Worm (Caenorhabditis elegans) whole organism, late embryonic: ENCODE results near the gene T12A2.3.

Experiments used
- ama-1 ChIP-seq: fragments of 150-350 bp; optimal IDR thresholded peaks from 2 replicates; lab custom pipeline; 2014
- ceh-45 ChIP-seq: fragments of 200-800 bp; sonication (Bioruptor generic); IDR thresholded peaks from 2 replicates; pipeline ENCODE4 v1.3.6; 2022; ENCODE audit warnings: missing genetic modification reagents, missing genetic modification characterization, missing compliant biosample characterization
- ceh-9 ChIP-seq: sonication (generic microtip); optimal IDR thresholded peaks from 2 replicates; lab custom pipeline; 2016; ENCODE audit warnings: mild to moderate bottlenecking, missing genetic modification characterization, inconsistent platforms, missing compliant biosample characterization
- elt-4 ChIP-seq: sonication (generic microtip); optimal IDR thresholded peaks from 2 replicates; lab custom pipeline; 2016; ENCODE audit warnings: missing genetic modification characterization, missing compliant biosample characterization
- ets-4 ChIP-seq: sonication (generic microtip); optimal IDR thresholded peaks from 2 replicates; lab custom pipeline; 2016; ENCODE audit warnings: missing genetic modification characterization, missing compliant biosample characterization
- fkh-10 ChIP-seq: fragments of 150-350 bp; optimal IDR thresholded peaks from 2 replicates; lab custom pipeline; 2014; ENCODE audit warnings: missing biosample characterization, missing genetic modification reagents, missing genetic modification characterization
- fkh-6 ChIP-seq: sonication (generic microtip); optimal IDR thresholded peaks from 2 replicates; lab custom pipeline; 2016; ENCODE audit warnings: missing genetic modification characterization, missing compliant biosample characterization
- mec-3 ChIP-seq: sonication (generic microtip); optimal IDR thresholded peaks from 2 replicates; lab custom pipeline; 2016; ENCODE audit warnings: borderline replicate concordance, missing genetic modification characterization, missing compliant biosample characterization
- nhr-11 ChIP-seq: fragments of 150-350 bp; optimal IDR thresholded peaks from 2 replicates; lab custom pipeline; 2014; ENCODE audit warnings: missing biosample characterization, missing genetic modification characterization
- npax-4 ChIP-seq: sonication (generic microtip); optimal IDR thresholded peaks from 2 replicates; lab custom pipeline; 2016; ENCODE audit warnings: missing genetic modification characterization, missing compliant biosample characterization
- pha-4 ChIP-seq: fragments of 150-350 bp; optimal IDR thresholded peaks from 2 replicates; lab custom pipeline; 2018; ENCODE audit warnings: missing biosample characterization, missing genetic modification reagents, missing genetic modification characterization
- syd-9 ChIP-seq: sonication (generic microtip); optimal IDR thresholded peaks from 2 replicates; lab custom pipeline; 2016; ENCODE audit warnings: mild to moderate bottlenecking, missing genetic modification characterization, moderate library complexity, missing compliant biosample characterization
- unc-55 ChIP-seq: sonication (generic microtip); optimal IDR thresholded peaks from 2 replicates; lab custom pipeline; 2017; ENCODE audit warnings: missing biosample characterization, missing genetic modification reagents, missing genetic modification characterization

DNA sequence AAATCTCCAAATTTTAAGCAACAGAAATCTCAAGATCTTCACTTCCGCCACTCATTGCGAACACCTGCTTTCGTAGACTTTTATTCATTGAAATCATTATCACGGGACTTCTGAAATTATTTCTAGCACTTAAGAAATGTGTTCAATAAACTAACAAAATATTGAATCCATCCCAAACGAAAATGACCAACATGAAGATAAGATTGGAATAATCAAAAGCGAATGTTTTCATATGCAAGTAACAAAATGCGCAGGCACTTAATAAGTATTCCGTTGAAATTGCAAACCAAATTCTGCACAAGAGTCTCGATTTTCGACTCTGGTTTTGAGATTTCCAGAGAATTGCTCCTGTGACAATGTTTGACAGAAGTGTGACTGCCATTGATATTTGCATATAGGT, 23.8 kb downstream of the T12A2.3 start, which contains the start of gene srg-5:
- no peak for TF ChIP-seq ama-1
- no peak for TF ChIP-seq nhr-11 (tag; lab: Kevin White, UChicago)
- no peak for TF ChIP-seq unc-55 (GFP tag; lab: Kevin White, UChicago)
- TF ChIP-seq ceh-9 (tag; lab: Kevin White, UChicago) = no peak
- TF ChIP-seq fkh-6 = no peak
- TF ChIP-seq npax-4 (tag; lab: Kevin White, UChicago) = no peak
- TF ChIP-seq pha-4 (tag; lab: Kevin White, UChicago) = no peak
- no peak for TF ChIP-seq fkh-10
- no peak for TF ChIP-seq syd-9 (tag; lab: Kevin White, UChicago)
- TF ChIP-seq ets-4 (tag; lab: Kevin White, UChicago) = no peak
- no peak for TF ChIP-seq mec-3 (tag; lab: Kevin White, UChicago)
- TF ChIP-seq ceh-45 (GFP tag; lab: Robert Waterston, UW) = no peak
- no peak for TF ChIP-seq elt-4
